Fruit fly (Drosophila melanogaster): ENCODE data around the gene CG13048.

- peak; percentile 12 for TF ChIP-seq Hr39 (GFP tag; optimal IDR thresholded peaks at IDR 0.05)
- TF ChIP-seq eg (GFP tag; IDR thresholded peaks at IDR 0.05): no peak
- peak; percentile 41 for TF ChIP-seq CG6808 (GFP tag; optimal IDR thresholded peaks at IDR 0.05)
- peak; percentile 31 for TF ChIP-seq achi (GFP tag; optimal IDR thresholded peaks at IDR 0.05)
- no peak for TF ChIP-seq dac (GFP tag; optimal IDR thresholded peaks at IDR 0.05)
Measured at dm6 chr3L:16268106-16268733, 15.5 kb downstream of the CG13048 start, which contains the start of gene CG4950.

Measured in whole organism, prepupa.